Fruit fly (Drosophila melanogaster) whole organism, embryonic: ENCODE measurements around the gene Smox.

Experiments used
- Adf1 ChIP-seq: fragments of 200-800 bp; sonication (Bioruptor generic); IDR thresholded peaks from 2 replicates; pipeline ENCODE4 v1.3.6; 2022; ENCODE audit warnings: missing biosample characterization, missing genetic modification characterization
- Atf3 ChIP-seq: fragments of 200-800 bp; sonication (Bioruptor generic); optimal IDR thresholded peaks from 3 replicates; lab custom pipeline; 2016; ENCODE audit warnings: missing biosample characterization, missing genetic modification characterization
- Bdp1 ChIP-seq: fragments of 200-800 bp; sonication (Bioruptor generic); optimal IDR thresholded peaks from 3 replicates; lab custom pipeline; 2016; ENCODE audit warnings: missing biosample characterization, missing genetic modification characterization
- CG10209 ChIP-seq: fragments of 200-800 bp; sonication (Bioruptor generic); optimal IDR thresholded peaks from 3 replicates; lab custom pipeline; 2017; ENCODE audit warnings: missing biosample characterization, mild to moderate bottlenecking, missing genetic modification characterization, missing genetic modification reagents
- CG11560 ChIP-seq: fragments of 200-800 bp; sonication (Bioruptor generic); IDR thresholded peaks from 3 replicates; pipeline ENCODE4 v1.3.6; 2022; ENCODE audit warnings: missing biosample characterization, missing genetic modification characterization
- CG12769 ChIP-seq: fragments of 200-800 bp; sonication (Bioruptor generic); optimal IDR thresholded peaks from 2 replicates; lab custom pipeline; 2019; ENCODE audit warnings: missing biosample characterization, mild to moderate bottlenecking, missing genetic modification characterization, moderate library complexity
- CG15073 ChIP-seq: fragments of 200-800 bp; sonication (Bioruptor generic); optimal IDR thresholded peaks from 2 replicates; lab custom pipeline; 2016; ENCODE audit warnings: missing biosample characterization, missing genetic modification characterization
- CG1647 ChIP-seq: fragments of 200-800 bp; sonication (Bioruptor generic); optimal IDR thresholded peaks from 3 replicates; lab custom pipeline; 2016; ENCODE audit warnings: missing biosample characterization, missing genetic modification characterization
- CG16813 ChIP-seq: fragments of 200-800 bp; sonication (Bioruptor generic); IDR thresholded peaks from 3 replicates; pipeline ENCODE4 v1.3.6; 2022; ENCODE audit warnings: missing biosample characterization, missing genetic modification characterization; ENCODE audit not compliant: partially characterized antibody
- CG16863 ChIP-seq: fragments of 200-800 bp; sonication (Bioruptor generic); optimal IDR thresholded peaks from 3 replicates; lab custom pipeline; 2016; ENCODE audit warnings: missing biosample characterization, missing genetic modification characterization
- CG17359 ChIP-seq: fragments of 200-800 bp; sonication (Bioruptor generic); optimal IDR thresholded peaks from 3 replicates; lab custom pipeline; 2018; ENCODE audit warnings: missing biosample characterization, mild to moderate bottlenecking, missing genetic modification characterization, moderate library complexity
- CG2202 ChIP-seq: fragments of 200-800 bp; sonication (Bioruptor generic); optimal IDR thresholded peaks from 2 replicates; lab custom pipeline; 2018; ENCODE audit warnings: missing biosample characterization, mild to moderate bottlenecking, missing genetic modification characterization
- CG3163 ChIP-seq: fragments of 200-800 bp; sonication (Bioruptor generic); optimal IDR thresholded peaks from 3 replicates; lab custom pipeline; 2016; ENCODE audit warnings: missing biosample characterization, missing genetic modification characterization
- CG4328 ChIP-seq: fragments of 200-800 bp; sonication (Bioruptor generic); optimal IDR thresholded peaks from 3 replicates; lab custom pipeline; 2017; ENCODE audit warnings: missing biosample characterization, missing genetic modification reagents, missing genetic modification characterization
- CG4730 ChIP-seq: fragments of 200-800 bp; sonication (Bioruptor generic); IDR thresholded peaks from 2 replicates; pipeline ENCODE4 v1.3.6; 2022; ENCODE audit warnings: missing biosample characterization, missing genetic modification characterization
- CG5180 ChIP-seq: fragments of 200-800 bp; sonication (Bioruptor generic); optimal IDR thresholded peaks from 3 replicates; lab custom pipeline; 2017; ENCODE audit warnings: missing biosample characterization, missing genetic modification characterization, mild to moderate bottlenecking, moderate library complexity, missing genetic modification reagents
- CG6254 ChIP-seq: fragments of 200-800 bp; sonication (Bioruptor generic); optimal IDR thresholded peaks from 3 replicates; lab custom pipeline; 2017; ENCODE audit warnings: mild to moderate bottlenecking, missing biosample characterization, missing genetic modification reagents, missing genetic modification characterization
- CG6654 ChIP-seq: fragments of 200-800 bp; sonication (Bioruptor generic); optimal IDR thresholded peaks from 2 replicates; lab custom pipeline; 2017; ENCODE audit warnings: missing biosample characterization, mild to moderate bottlenecking, missing genetic modification characterization
- CG6689 ChIP-seq: fragments of 200-800 bp; sonication (Bioruptor generic); IDR thresholded peaks from 2 replicates; pipeline ENCODE4 v1.3.6; 2022; ENCODE audit warnings: missing biosample characterization, missing genetic modification characterization
- CG6791 ChIP-seq: fragments of 200-800 bp; sonication (Bioruptor generic); IDR thresholded peaks from 3 replicates; pipeline ENCODE4 v1.3.6; 2022; ENCODE audit warnings: missing biosample characterization, missing genetic modification characterization; ENCODE audit not compliant: partially characterized antibody
- CG8388 ChIP-seq: fragments of 200-800 bp; sonication (Bioruptor generic); optimal IDR thresholded peaks from 2 replicates; lab custom pipeline; 2019; ENCODE audit warnings: missing biosample characterization, mild to moderate bottlenecking, missing genetic modification characterization, moderate library complexity
- CG9876 ChIP-seq: fragments of 200-800 bp; sonication (Bioruptor generic); optimal IDR thresholded peaks from 2 replicates; lab custom pipeline; 2016; ENCODE audit warnings: missing biosample characterization, missing genetic modification characterization
- CTCF ChIP-seq: fragments of 200-800 bp; sonication (Bioruptor generic); optimal IDR thresholded peaks from 2 replicates; lab custom pipeline; 2017; ENCODE audit warnings: missing biosample characterization, mild to moderate bottlenecking, missing genetic modification characterization, moderate library complexity
- Fer1 ChIP-seq: fragments of 200-800 bp; sonication (Bioruptor generic); optimal IDR thresholded peaks from 2 replicates; lab custom pipeline; 2017; ENCODE audit warnings: missing biosample characterization, mild to moderate bottlenecking, missing genetic modification characterization
- Gsc ChIP-seq: fragments of 200-800 bp; sonication (Bioruptor generic); IDR thresholded peaks from 2 replicates; pipeline ENCODE4 v1.3.6; 2022; ENCODE audit warnings: missing biosample characterization, missing genetic modification characterization
- Hmr ChIP-seq: fragments of 200-800 bp; sonication (Bioruptor generic); optimal IDR thresholded peaks from 3 replicates; lab custom pipeline; 2017; ENCODE audit warnings: mild to moderate bottlenecking, missing biosample characterization, missing genetic modification reagents, missing genetic modification characterization
- Hr78 ChIP-seq, 2 experiments: fragments of 200-800 bp in 1 of 2; fragments of >200 bp in 1 of 2; sonication (Bioruptor generic) in 1 of 2; optimal IDR thresholded peaks; 2 replicates each; lab custom pipeline; 2017 to 2019; ENCODE audit warnings: missing biosample characterization in 2 of 2, missing genetic modification characterization in 2 of 2, mild to moderate bottlenecking in 1 of 2, moderate library complexity in 1 of 2
- Optix ChIP-seq: fragments of 200-800 bp; sonication (Bioruptor generic); IDR thresholded peaks from 3 replicates; pipeline ENCODE4 v1.3.6; 2022; ENCODE audit warnings: missing biosample characterization, missing genetic modification characterization
- Pdp1 ChIP-seq, 2 experiments: fragments of 200-800 bp; sonication (Bioruptor generic); optimal IDR thresholded peaks; 3 replicates each; lab custom pipeline; 2016; ENCODE audit warnings: missing biosample characterization in 2 of 2, missing genetic modification characterization in 2 of 2, mild to moderate bottlenecking in 1 of 2, moderate library complexity in 1 of 2
- Side ChIP-seq: fragments of 200-800 bp; sonication (Bioruptor generic); optimal IDR thresholded peaks from 2 replicates; lab custom pipeline; 2016; ENCODE audit warnings: missing biosample characterization, missing genetic modification characterization
- Sry-δ ChIP-seq: fragments of 200-800 bp; sonication (Bioruptor generic); optimal IDR thresholded peaks from 2 replicates; lab custom pipeline; 2016; ENCODE audit warnings: missing biosample characterization, missing genetic modification characterization
- cg ChIP-seq: fragments of 200-800 bp; sonication (Bioruptor generic); optimal IDR thresholded peaks from 3 replicates; lab custom pipeline; 2019; ENCODE audit warnings: missing biosample characterization, mild to moderate bottlenecking, missing genetic modification characterization, moderate library complexity
- crc ChIP-seq: fragments of 200-800 bp; sonication (Bioruptor generic); optimal IDR thresholded peaks from 2 replicates; lab custom pipeline; 2016; ENCODE audit warnings: missing biosample characterization, missing genetic modification characterization
- croc ChIP-seq: fragments of 200-800 bp; sonication (Bioruptor generic); conservative IDR thresholded peaks from 3 replicates; pipeline ENCODE4 v1.3.6; 2022; ENCODE audit warnings: missing biosample characterization, missing genetic modification characterization
- dysf ChIP-seq: fragments of 200-800 bp; sonication (Bioruptor generic); IDR thresholded peaks from 3 replicates; pipeline ENCODE4 v1.3.6; 2022; ENCODE audit warnings: missing biosample characterization, missing genetic modification characterization
- exex ChIP-seq: fragments of 200-800 bp; sonication (Bioruptor generic); optimal IDR thresholded peaks from 4 replicates; lab custom pipeline; 2018; ENCODE audit warnings: missing biosample characterization, mild to moderate bottlenecking, missing genetic modification characterization, moderate library complexity
- fd96Cb ChIP-seq: fragments of 200-800 bp; sonication (Bioruptor generic); optimal IDR thresholded peaks from 2 replicates; lab custom pipeline; 2018; ENCODE audit warnings: missing biosample characterization, mild to moderate bottlenecking, missing genetic modification characterization, moderate library complexity
- gfzf ChIP-seq: fragments of 200-800 bp; sonication (Bioruptor generic); optimal IDR thresholded peaks from 2 replicates; lab custom pipeline; 2016; ENCODE audit warnings: missing biosample characterization, mild to moderate bottlenecking, missing genetic modification characterization, moderate library complexity
- ind ChIP-seq: fragments of 200-800 bp; sonication (Bioruptor generic); optimal IDR thresholded peaks from 3 replicates; lab custom pipeline; 2016; ENCODE audit warnings: missing biosample characterization, missing genetic modification characterization
- kni ChIP-seq: fragments of 200-800 bp; sonication (Bioruptor generic); optimal IDR thresholded peaks from 3 replicates; lab custom pipeline; 2017; ENCODE audit warnings: mild to moderate bottlenecking, missing biosample characterization, missing genetic modification reagents, missing genetic modification characterization
- lola ChIP-seq, 3 experiments: fragments of >200 bp in 2 of 3; fragments of 200-800 bp in 1 of 3; sonication (Bioruptor generic) in 1 of 3; optimal IDR thresholded peaks; 2 replicates each; lab custom pipeline; 2017 to 2019; ENCODE audit warnings: missing biosample characterization in 3 of 3, missing genetic modification characterization in 3 of 3, mild to moderate bottlenecking in 1 of 3, moderate library complexity in 1 of 3
- mam ChIP-seq: fragments of 200-800 bp; sonication (Bioruptor generic); optimal IDR thresholded peaks from 3 replicates; lab custom pipeline; 2016; ENCODE audit warnings: missing biosample characterization, missing genetic modification characterization
- pan ChIP-seq, 4 experiments: fragments of >200 bp in 3 of 4; fragments of 200-800 bp in 1 of 4; sonication (Bioruptor generic) in 1 of 4; optimal IDR thresholded peaks in 3 of 4; IDR thresholded peaks in 1 of 4; 2 replicates each; pipeline versions ENCODE4 v1.3.6 to Lab custom; 2017 to 2022; ENCODE audit warnings: missing biosample characterization in 2 of 4, missing genetic modification characterization in 2 of 4, mixed read lengths in 1 of 4
- phol ChIP-seq: fragments of 200-800 bp; sonication (Bioruptor generic); optimal IDR thresholded peaks from 3 replicates; lab custom pipeline; 2018; ENCODE audit warnings: missing biosample characterization, mild to moderate bottlenecking, missing genetic modification characterization, moderate library complexity
- psq ChIP-seq: fragments of 200-800 bp; sonication (Bioruptor generic); optimal IDR thresholded peaks from 2 replicates; lab custom pipeline; 2017; ENCODE audit warnings: missing biosample characterization, missing genetic modification characterization
- sim ChIP-seq: fragments of 200-800 bp; sonication (Bioruptor generic); IDR thresholded peaks from 2 replicates; pipeline ENCODE4 v1.3.6; 2022; ENCODE audit warnings: missing biosample characterization, missing genetic modification characterization
- slp2 ChIP-seq: fragments of 200-800 bp; sonication (Bioruptor generic); optimal IDR thresholded peaks from 2 replicates; lab custom pipeline; 2016; ENCODE audit warnings: missing biosample characterization, missing genetic modification characterization
- tio ChIP-seq: fragments of 200-800 bp; sonication (Bioruptor generic); optimal IDR thresholded peaks from 2 replicates; lab custom pipeline; 2017; ENCODE audit warnings: missing biosample characterization, missing genetic modification characterization, inconsistent platforms
- tx ChIP-seq: fragments of 200-800 bp; sonication (Bioruptor generic); optimal IDR thresholded peaks from 2 replicates; lab custom pipeline; 2016; ENCODE audit warnings: missing biosample characterization, missing genetic modification characterization

Gene Smox

DNA sequence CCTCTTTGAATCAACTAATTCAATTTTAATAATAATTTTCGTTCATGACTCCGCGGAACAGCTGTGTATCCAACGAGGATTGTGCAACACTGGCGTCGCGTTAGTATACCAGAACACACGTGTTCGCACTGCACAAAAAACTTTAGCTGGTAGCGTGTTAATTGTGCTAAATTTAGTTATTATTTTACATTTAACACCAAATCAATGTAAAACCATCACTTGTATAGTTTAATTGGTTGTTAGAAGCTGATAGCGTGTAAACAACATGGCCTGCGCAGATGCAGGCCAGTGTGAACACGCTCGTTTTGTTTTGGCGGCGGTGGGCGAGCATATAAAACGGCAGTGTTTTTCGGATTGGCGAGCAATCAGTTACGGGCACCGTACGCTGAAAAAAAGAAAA lies 15.2 kb upstream of the Smox start, which contains the start of the genes Traf6 and GIIIspla2 (continued):
- TF ChIP-seq Hr78 (GFP tag; optimal IDR thresholded peaks at IDR 0.05; lab: Kevin White, UChicago): no peak
- peak; percentile 79 for TF ChIP-seq mam (GFP tag; lab: Kevin White, UChicago)
- peak; percentile 74 for TF ChIP-seq Bdp1 (GFP tag; lab: Kevin White, UChicago)
- TF ChIP-seq CG15073 (GFP tag; lab: Kevin White, UChicago): no peak
- peak; percentile 85 for TF ChIP-seq phol (tag; lab: Kevin White, UChicago)
- peak; percentile 79 for TF ChIP-seq CG8388 (GFP tag; lab: Kevin White, UChicago)
- peak; percentile 20 for TF ChIP-seq CTCF (GFP tag; lab: Kevin White, UChicago)
- peak; percentile 25 for TF ChIP-seq slp2 (GFP tag; lab: Kevin White, UChicago)
- no peak for TF ChIP-seq CG12769 (tag; lab: Kevin White, UChicago)
- TF ChIP-seq lola (GFP tag; optimal IDR thresholded peaks at IDR 0.05; lab: Kevin White, UChicago): peak in 1 of 3 experiments; percentile 65
- 0 out of 2 replicates have a peak, but pooled peaks have one; percentile 48 for TF ChIP-seq sim (GFP tag; lab: Robert Waterston, UW)
- no peak for TF ChIP-seq cg (GFP tag; lab: Kevin White, UChicago)
- TF ChIP-seq CG11560 (tag; lab: Robert Waterston, UW): 0 out of 3 replicates have a peak, but pooled peaks have one; percentile 37
- TF ChIP-seq CG16863 (GFP tag; lab: Kevin White, UChicago): peak; percentile 43
- TF ChIP-seq CG17359 (tag; lab: Kevin White, UChicago): peak; percentile 60
- TF ChIP-seq Optix (GFP tag; lab: Robert Waterston, UW): peak; percentile 62; the same call in 2 of the 3 replicates
- peak; percentile 71 for TF ChIP-seq CG4328
- peak; percentile 23 for TF ChIP-seq crc (GFP tag; lab: Kevin White, UChicago)
- peak; percentile 44; the same call in 1 of the 3 replicates for TF ChIP-seq CG16813 (GFP tag; lab: Robert Waterston, UW)
- TF ChIP-seq CG6254: peak; percentile 43
- peak; percentile 41 for TF ChIP-seq kni (GFP tag; lab: Kevin White, UChicago)
- peak; percentile 46; the same call in 2 of the 3 replicates for TF ChIP-seq croc (GFP tag; lab: Robert Waterston, UW)
- TF ChIP-seq CG6689 (GFP tag; lab: Robert Waterston, UW): peak; percentile 74
- peak; percentile 44 for TF ChIP-seq CG4730 (GFP tag; lab: Robert Waterston, UW)
- peak; percentile 72 for TF ChIP-seq CG10209 (GFP tag; lab: Kevin White, UChicago)
- peak; percentile 48; the same call in 1 of the 2 replicates for TF ChIP-seq Adf1 (GFP tag; lab: Robert Waterston, UW)
- TF ChIP-seq tio (GFP tag; lab: Kevin White, UChicago): no peak
- TF ChIP-seq tx (GFP tag; lab: Kevin White, UChicago): peak; percentile 38
- TF ChIP-seq Side (GFP tag; lab: Kevin White, UChicago): peak; percentile 52
- peak; percentile 37; the same call in 1 of the 2 replicates for TF ChIP-seq Gsc (GFP tag; lab: Robert Waterston, UW)
- TF ChIP-seq CG6654 (GFP tag; lab: Kevin White, UChicago): peak; percentile 25
- TF ChIP-seq Fer1 (GFP tag; lab: Kevin White, UChicago): peak; percentile 79
- no peak for TF ChIP-seq CG6791
- no peak for TF ChIP-seq pan (optimal IDR thresholded peaks at IDR 0.05; lab: Kevin White, UChicago)
- TF ChIP-seq pan (GFP tag; optimal IDR thresholded peaks at IDR 0.05 in 1 of 2, IDR thresholded peaks at IDR 0.05 in 1 of 2): peak in 1 of 2 experiments; percentile 69
- TF ChIP-seq Sry-δ (GFP tag; lab: Kevin White, UChicago): peak; percentile 37
- no peak for TF ChIP-seq CG2202 (tag; lab: Kevin White, UChicago)
- no peak for TF ChIP-seq Hmr (GFP tag; lab: Kevin White, UChicago)
- TF ChIP-seq psq: peak; percentile 39
- TF ChIP-seq Atf3 (GFP tag; lab: Kevin White, UChicago): peak; percentile 60
- peak; percentile 68 for TF ChIP-seq ind (GFP tag; lab: Kevin White, UChicago)
- peak; percentile 54 to 67 for TF ChIP-seq Pdp1 (GFP tag; optimal IDR thresholded peaks at IDR 0.05; lab: Kevin White, UChicago)
- TF ChIP-seq CG5180 (GFP tag; lab: Kevin White, UChicago): no peak
- TF ChIP-seq gfzf (GFP tag; lab: Kevin White, UChicago): peak; percentile 35
- peak; percentile 88 for TF ChIP-seq dysf (GFP tag; lab: Robert Waterston, UW)
- no peak for TF ChIP-seq exex
- TF ChIP-seq fd96Cb (tag; lab: Kevin White, UChicago): peak; percentile 66
- TF ChIP-seq CG3163 (GFP tag; lab: Kevin White, UChicago): peak; percentile 16
- peak; percentile 13 for TF ChIP-seq CG9876 (GFP tag; lab: Kevin White, UChicago)
- TF ChIP-seq CG1647 (GFP tag; lab: Kevin White, UChicago): peak; percentile 62
